Worm (Caenorhabditis elegans) whole organism, L4 larva: ENCODE measurements around the gene fipr-7.

Source experiments
- F10B5.3 ChIP-seq: sonication (generic microtip); optimal IDR thresholded peaks from 2 replicates; lab custom pipeline; 2016; ENCODE audit warnings: mild to moderate bottlenecking, missing genetic modification characterization, missing compliant biosample characterization
- R02D3.7 ChIP-seq: fragments of 150-350 bp; sonication (generic microtip); optimal IDR thresholded peaks from 3 replicates; lab custom pipeline; 2014; ENCODE audit warnings: missing biosample characterization, missing genetic modification characterization
- T20F7.1 ChIP-seq: fragments of 200-800 bp; sonication (Bioruptor generic); optimal IDR thresholded peaks from 2 replicates; lab custom pipeline; 2018; ENCODE audit warnings: mild to moderate bottlenecking, missing genetic modification characterization, missing compliant biosample characterization
- T26A8.4 ChIP-seq: fragments of 200-800 bp; sonication (Bioruptor generic); IDR thresholded peaks from 2 replicates; pipeline ENCODE4 v1.3.6; 2022; ENCODE audit warnings: missing genetic modification characterization, missing compliant biosample characterization
- Y105C5A.15 ChIP-seq: fragments of 200-800 bp; sonication (Bioruptor generic); IDR thresholded peaks from 2 replicates; pipeline ENCODE4 v1.3.6; 2022; ENCODE audit warnings: missing genetic modification characterization, missing compliant biosample characterization
- Y5F2A.4 ChIP-seq: fragments of 200-800 bp; sonication (Bioruptor generic); optimal IDR thresholded peaks from 2 replicates; lab custom pipeline; 2018; ENCODE audit warnings: mild to moderate bottlenecking, missing genetic modification characterization, missing compliant biosample characterization
- ama-1 ChIP-seq: fragments of 150-350 bp; optimal IDR thresholded peaks from 2 replicates; lab custom pipeline; 2014; ENCODE audit warnings: inconsistent platforms, mixed read lengths
- arid-1 ChIP-seq: fragments of 200-800 bp; sonication (Bioruptor generic); conservative IDR thresholded peaks from 2 replicates; pipeline ENCODE4 v1.3.6; 2022; ENCODE audit warnings: missing genetic modification reagents, missing genetic modification characterization, missing compliant biosample characterization
- ceh-28 ChIP-seq: fragments of 150-350 bp; optimal IDR thresholded peaks from 2 replicates; lab custom pipeline; 2014; ENCODE audit warnings: missing biosample characterization, missing genetic modification reagents, missing genetic modification characterization
- ceh-32 ChIP-seq: sonication (generic microtip); optimal IDR thresholded peaks from 2 replicates; lab custom pipeline; 2016; ENCODE audit warnings: mild to moderate bottlenecking, missing genetic modification characterization, missing compliant biosample characterization; ENCODE audit not compliant: poor library complexity
- daf-16 ChIP-seq, 3 experiments: sonication (generic microtip); optimal IDR thresholded peaks; 2 replicates each; lab custom pipeline; 2016 to 2017; ENCODE audit warnings: missing genetic modification characterization in 3 of 3, missing genetic modification reagents in 3 of 3, mild to moderate bottlenecking in 2 of 3, missing compliant biosample characterization in 2 of 3, missing biosample characterization in 1 of 3, moderate library complexity in 1 of 3
- dmd-6 ChIP-seq: fragments of 200-800 bp; sonication (Bioruptor generic); IDR thresholded peaks from 2 replicates; pipeline ENCODE4 v1.3.6; 2022; ENCODE audit warnings: missing genetic modification reagents, missing genetic modification characterization, missing compliant biosample characterization
- dpl-1 ChIP-seq: fragments of 150-350 bp; optimal IDR thresholded peaks from 2 replicates; lab custom pipeline; 2014; ENCODE audit warnings: missing biosample characterization, missing genetic modification reagents, missing genetic modification characterization
- duxl-1 ChIP-seq: sonication (generic microtip); optimal IDR thresholded peaks from 2 replicates; lab custom pipeline; 2016; ENCODE audit warnings: mild to moderate bottlenecking, missing genetic modification characterization, moderate library complexity, missing compliant biosample characterization; ENCODE audit not compliant: poor library complexity
- dve-1 ChIP-seq: sonication (generic microtip); optimal IDR thresholded peaks from 2 replicates; lab custom pipeline; 2017; ENCODE audit warnings: antibody characterized with exemption, mild to moderate bottlenecking, missing genetic modification characterization, missing compliant biosample characterization; ENCODE audit not compliant: insufficient read depth
- egl-27 ChIP-seq: sonication (generic microtip); optimal IDR thresholded peaks from 3 replicates; lab custom pipeline; 2017; ENCODE audit warnings: missing biosample characterization, missing genetic modification reagents, missing genetic modification characterization
- fkh-10 ChIP-seq: fragments of 150-350 bp; optimal IDR thresholded peaks from 2 replicates; lab custom pipeline; 2014; ENCODE audit warnings: missing biosample characterization, missing genetic modification reagents, missing genetic modification characterization
- gei-8 ChIP-seq: fragments of 200-800 bp; sonication (Bioruptor generic); optimal IDR thresholded peaks from 2 replicates; lab custom pipeline; 2018; ENCODE audit warnings: mild to moderate bottlenecking, missing genetic modification characterization, missing compliant biosample characterization
- hlh-11 ChIP-seq: fragments of 200-800 bp; sonication (Bioruptor generic); optimal IDR thresholded peaks from 2 replicates; lab custom pipeline; 2018; ENCODE audit warnings: mild to moderate bottlenecking, missing genetic modification characterization, missing compliant biosample characterization
- hlh-30 ChIP-seq: sonication (generic microtip); optimal IDR thresholded peaks from 2 replicates; lab custom pipeline; 2017; ENCODE audit warnings: antibody characterized with exemption, mild to moderate bottlenecking, missing genetic modification characterization, missing compliant biosample characterization; ENCODE audit not compliant: insufficient read depth
- hmg-1.1 ChIP-seq: fragments of 200-800 bp; sonication (Bioruptor generic); IDR thresholded peaks from 2 replicates; pipeline ENCODE4 v1.3.6; 2022; ENCODE audit warnings: missing genetic modification reagents, missing genetic modification characterization, missing compliant biosample characterization
- jun-1 ChIP-seq: fragments of 150-350 bp; optimal IDR thresholded peaks from 2 replicates; lab custom pipeline; 2014; ENCODE audit warnings: missing biosample characterization, missing genetic modification reagents, missing genetic modification characterization
- lin-13 ChIP-seq: fragments of 150-350 bp; optimal IDR thresholded peaks from 2 replicates; lab custom pipeline; 2014; ENCODE audit warnings: missing biosample characterization, missing genetic modification reagents, missing genetic modification characterization
- lin-15B ChIP-seq: fragments of 150-350 bp; sonication (generic microtip); optimal IDR thresholded peaks from 3 replicates; lab custom pipeline; 2014; ENCODE audit warnings: missing biosample characterization, missing genetic modification characterization
- lin-29 ChIP-seq: fragments of 200-800 bp; sonication (Bioruptor generic); IDR thresholded peaks from 2 replicates; pipeline ENCODE4 v1.3.6; 2022; ENCODE audit warnings: missing genetic modification reagents, missing genetic modification characterization, missing compliant biosample characterization
- lin-38 ChIP-seq: fragments of 200-800 bp; sonication (Bioruptor generic); IDR thresholded peaks from 2 replicates; pipeline ENCODE4 v1.3.6; 2022; ENCODE audit warnings: missing genetic modification reagents, missing genetic modification characterization, missing compliant biosample characterization
- lin-39 ChIP-seq: fragments of 150-350 bp; optimal IDR thresholded peaks from 2 replicates; lab custom pipeline; 2014; ENCODE audit warnings: missing biosample characterization, missing genetic modification reagents, missing genetic modification characterization
- lsy-2 ChIP-seq, 2 experiments: fragments of 150-350 bp in 1 of 2; sonication (generic microtip) in 1 of 2; optimal IDR thresholded peaks; 2 replicates each; lab custom pipeline; 2014 to 2017; ENCODE audit warnings: missing biosample characterization in 2 of 2, missing genetic modification characterization in 2 of 2
- mdl-1 ChIP-seq, 2 experiments: fragments of 150-350 bp in 1 of 2; sonication (generic microtip) in 1 of 2; optimal IDR thresholded peaks; 2 replicates each; lab custom pipeline; 2014 to 2017; ENCODE audit warnings: missing biosample characterization in 2 of 2, missing genetic modification characterization in 2 of 2
- mep-1 ChIP-seq: fragments of 150-350 bp; sonication (generic microtip); optimal IDR thresholded peaks from 3 replicates; lab custom pipeline; 2014; ENCODE audit warnings: missing biosample characterization, missing genetic modification characterization
- mes-2 ChIP-seq: sonication (generic microtip); optimal IDR thresholded peaks from 2 replicates; lab custom pipeline; 2016; ENCODE audit warnings: missing genotype, mild to moderate bottlenecking, missing genetic modification characterization, missing compliant biosample characterization; ENCODE audit not compliant: poor library complexity, severe bottlenecking
- nhr-102 ChIP-seq: sonication (generic microtip); optimal IDR thresholded peaks from 2 replicates; lab custom pipeline; 2016; ENCODE audit warnings: mild to moderate bottlenecking, missing genetic modification characterization, moderate library complexity, missing compliant biosample characterization
- nhr-11 ChIP-seq: fragments of 150-350 bp; optimal IDR thresholded peaks from 2 replicates; lab custom pipeline; 2014; ENCODE audit warnings: missing biosample characterization, missing genetic modification characterization
- nhr-237 ChIP-seq: sonication (generic microtip); optimal IDR thresholded peaks from 2 replicates; lab custom pipeline; 2017; ENCODE audit warnings: missing biosample characterization, missing genetic modification characterization
- nhr-25 ChIP-seq: sonication (generic microtip); optimal IDR thresholded peaks from 2 replicates; lab custom pipeline; 2017; ENCODE audit warnings: missing genetic modification characterization, mild to moderate bottlenecking, missing compliant biosample characterization, antibody characterized with exemption, moderate library complexity, borderline replicate concordance; ENCODE audit not compliant: insufficient read depth
- nhr-28 ChIP-seq: fragments of 150-350 bp; optimal IDR thresholded peaks from 2 replicates; lab custom pipeline; 2014; ENCODE audit warnings: missing biosample characterization, missing genetic modification characterization
- nhr-48 ChIP-seq: sonication (generic microtip); optimal IDR thresholded peaks from 2 replicates; lab custom pipeline; 2016; ENCODE audit warnings: mild to moderate bottlenecking, missing genetic modification characterization, missing compliant biosample characterization
- nhr-6 ChIP-seq: fragments of 150-350 bp; optimal IDR thresholded peaks from 2 replicates; lab custom pipeline; 2014; ENCODE audit warnings: missing biosample characterization, missing genetic modification characterization
- nhr-77 ChIP-seq: fragments of 150-350 bp; optimal IDR thresholded peaks from 2 replicates; lab custom pipeline; 2014; ENCODE audit warnings: missing biosample characterization, missing genetic modification characterization
- pha-4 ChIP-seq, 2 experiments: fragments of 150-350 bp in 1 of 2; fragments of 200-800 bp in 1 of 2; sonication (Bioruptor generic) in 1 of 2; IDR thresholded peaks in 1 of 2; optimal IDR thresholded peaks in 1 of 2; 2 replicates each; pipeline versions ENCODE4 v1.3.6 to Lab custom; 2014 to 2022; ENCODE audit warnings: missing genetic modification characterization in 2 of 2, missing genetic modification reagents in 2 of 2, missing biosample characterization in 1 of 2, missing compliant biosample characterization in 1 of 2
- rbr-2 ChIP-seq: sonication (generic microtip); optimal IDR thresholded peaks from 2 replicates; lab custom pipeline; 2016; ENCODE audit warnings: missing genotype, missing genetic modification characterization, missing compliant biosample characterization
- sdz-12 ChIP-seq: fragments of 200-800 bp; sonication (Bioruptor generic); optimal IDR thresholded peaks from 2 replicates; lab custom pipeline; 2018; ENCODE audit warnings: mild to moderate bottlenecking, missing genetic modification characterization, missing compliant biosample characterization
- skn-1 ChIP-seq: fragments of 150-350 bp; optimal IDR thresholded peaks from 2 replicates; lab custom pipeline; 2014; ENCODE audit warnings: missing biosample characterization, missing genetic modification characterization
- snpc-1.2 ChIP-seq: fragments of 200-800 bp; sonication (Bioruptor generic); IDR thresholded peaks from 2 replicates; pipeline ENCODE4 v1.3.6; 2022; ENCODE audit warnings: missing genetic modification reagents, missing genetic modification characterization, missing compliant biosample characterization
- spr-1 ChIP-seq: sonication (generic microtip); optimal IDR thresholded peaks from 2 replicates; lab custom pipeline; 2016; ENCODE audit warnings: mild to moderate bottlenecking, missing genetic modification characterization, missing compliant biosample characterization
- vab-7 ChIP-seq: fragments of 200-800 bp; sonication (Bioruptor generic); IDR thresholded peaks from 2 replicates; pipeline ENCODE4 v1.3.6; 2022; ENCODE audit warnings: missing genetic modification reagents, missing genetic modification characterization, missing compliant biosample characterization
- zip-2 ChIP-seq: fragments of 150-350 bp; optimal IDR thresholded peaks from 2 replicates; lab custom pipeline; 2014; ENCODE audit warnings: missing biosample characterization, missing genetic modification characterization

The fipr-7 gene

DNA sequence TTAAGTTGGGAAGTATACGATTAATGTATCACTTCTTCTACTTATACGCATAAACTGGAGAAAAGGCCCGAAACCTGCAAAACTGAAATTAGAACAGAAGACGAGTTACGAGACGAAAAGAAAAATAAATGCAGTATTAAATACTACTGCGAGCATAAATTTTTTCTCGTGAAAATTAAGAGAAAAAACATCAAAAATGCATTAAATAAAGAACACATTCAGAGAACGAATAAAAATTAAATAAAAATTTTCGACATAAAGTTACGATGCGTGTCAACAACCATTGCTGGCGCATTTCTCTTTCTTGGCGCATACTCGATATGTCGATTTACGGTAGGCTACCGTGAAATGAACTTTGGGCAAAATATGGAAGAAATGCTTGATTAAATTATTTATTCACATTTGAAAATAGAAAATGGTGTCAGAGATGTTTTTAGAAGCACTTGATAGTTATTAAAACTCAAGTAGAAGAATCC, 24.7 kb upstream of the fipr-7 start, which contains the start of the genes ZK856.19 and ZK856.11:
ZK856.19 (minus strand) TSS at position 51 of the 476 bp plus-strand sequence.
ZK856.11 (minus strand) TSS at position 76 of the 476 bp plus-strand sequence.
- TF ChIP-seq ceh-28 (tag; lab: Kevin White, UChicago), result no peak
- TF ChIP-seq dmd-6 (GFP tag; lab: Robert Waterston, UW), result peak; percentile 42; the same call in 1 of the 2 replicates
- 0 out of 2 replicates have a peak, but pooled peaks have one; percentile 31 for TF ChIP-seq arid-1 (GFP tag; lab: Robert Waterston, UW)
- TF ChIP-seq dpl-1, result peak; percentile 57
- peak; percentile 24 for TF ChIP-seq hlh-30 (tag; lab: Kevin White, UChicago)
- TF ChIP-seq nhr-25 (tag; lab: Kevin White, UChicago), result no peak
- TF ChIP-seq hlh-11 (tag; lab: Kevin White, UChicago), result peak; percentile 35
- TF ChIP-seq lin-39 (tag; lab: Kevin White, UChicago), result no peak
- TF ChIP-seq gei-8 (GFP tag; lab: Kevin White, UChicago), result no peak
- TF ChIP-seq ama-1 (lab: Kevin White, UChicago), result peak; percentile 37
- 0 out of 2 replicates have a peak, but pooled peaks have one; percentile 23 for TF ChIP-seq hmg-1.1 (GFP tag; lab: Robert Waterston, UW)
- peak; percentile 42 for TF ChIP-seq T20F7.1
- no peak for TF ChIP-seq pha-4 (GFP tag; IDR thresholded peaks at IDR 0.05; lab: Robert Waterston, UW)
- TF ChIP-seq pha-4 (tag; optimal IDR thresholded peaks at IDR 0.05; lab: Kevin White, UChicago), result no peak
- TF ChIP-seq nhr-102 (tag; lab: Kevin White, UChicago), result peak; percentile 64
- TF ChIP-seq nhr-77 (tag; lab: Kevin White, UChicago), result peak; percentile 10
- no peak for TF ChIP-seq Y5F2A.4 (GFP tag; lab: Kevin White, UChicago)
- TF ChIP-seq nhr-48 (tag; lab: Kevin White, UChicago), result peak; percentile 40
- TF ChIP-seq Y105C5A.15, result no peak
- TF ChIP-seq egl-27 (tag; lab: Kevin White, UChicago), result no peak
- TF ChIP-seq skn-1 (tag; lab: Kevin White, UChicago), result no peak
- TF ChIP-seq spr-1 (tag; lab: Kevin White, UChicago), result no peak
- TF ChIP-seq nhr-11 (tag; lab: Kevin White, UChicago), result peak; percentile 11
- no peak for TF ChIP-seq daf-16 (GFP tag; optimal IDR thresholded peaks at IDR 0.05; lab: Kevin White, UChicago)
- peak; percentile 26 for TF ChIP-seq daf-16 (tag; optimal IDR thresholded peaks at IDR 0.05; lab: Kevin White, UChicago)
- no peak for TF ChIP-seq lin-15B (tag; lab: Kevin White, UChicago)
- no peak for TF ChIP-seq lin-13 (GFP tag; lab: Kevin White, UChicago)
- no peak for TF ChIP-seq nhr-237 (tag; lab: Kevin White, UChicago)
- TF ChIP-seq vab-7 (GFP tag; lab: Robert Waterston, UW), result no peak
- TF ChIP-seq rbr-2, result peak; percentile 62
- peak; percentile 13 for TF ChIP-seq R02D3.7
- peak in 1 of 2 experiments; percentile 85 for TF ChIP-seq lsy-2 (tag; optimal IDR thresholded peaks at IDR 0.05; lab: Kevin White, UChicago)
- no peak for TF ChIP-seq jun-1 (tag; lab: Kevin White, UChicago)
- peak; percentile 44 for TF ChIP-seq dve-1 (tag; lab: Kevin White, UChicago)
- no peak for TF ChIP-seq T26A8.4 (GFP tag; lab: Robert Waterston, UW)
- TF ChIP-seq zip-2 (tag; lab: Kevin White, UChicago), result no peak
- no peak for TF ChIP-seq fkh-10 (GFP tag; lab: Kevin White, UChicago)
- peak; percentile 70 for TF ChIP-seq lin-38 (GFP tag; lab: Robert Waterston, UW)
- TF ChIP-seq nhr-28 (tag; lab: Kevin White, UChicago), result peak; percentile 47
- TF ChIP-seq ceh-32 (tag; lab: Kevin White, UChicago), result no peak
- no peak for TF ChIP-seq F10B5.3 (tag; lab: Kevin White, UChicago)
- no peak for TF ChIP-seq snpc-1.2 (GFP tag; lab: Robert Waterston, UW)
- peak; percentile 59 for TF ChIP-seq nhr-6
- TF ChIP-seq lin-29 (GFP tag; lab: Robert Waterston, UW), result no peak
- TF ChIP-seq mep-1 (tag; lab: Kevin White, UChicago), result peak; percentile 57
- no peak for TF ChIP-seq sdz-12 (GFP tag; lab: Kevin White, UChicago)
- peak; percentile 72 for TF ChIP-seq mes-2 (tag; lab: Kevin White, UChicago)
- no peak for TF ChIP-seq mdl-1 (tag; optimal IDR thresholded peaks at IDR 0.05; lab: Kevin White, UChicago)
- TF ChIP-seq duxl-1 (tag; lab: Kevin White, UChicago), result peak; percentile 74
